Fruit fly (Drosophila melanogaster) whole organism, pupa: ENCODE data around the gene snRNP-U1-C.

Experiments used
- D1 ChIP-seq: fragments of 200-800 bp; sonication (Bioruptor generic); optimal IDR thresholded peaks from 2 replicates; lab custom pipeline; 2018; ENCODE audit warnings: missing biosample characterization, mild to moderate bottlenecking, missing genetic modification characterization, moderate library complexity
- Pif1A ChIP-seq: fragments of 200-800 bp; sonication (Bioruptor generic); optimal IDR thresholded peaks from 3 replicates; lab custom pipeline; 2016; ENCODE audit warnings: missing biosample characterization, missing genetic modification characterization

DNA sequence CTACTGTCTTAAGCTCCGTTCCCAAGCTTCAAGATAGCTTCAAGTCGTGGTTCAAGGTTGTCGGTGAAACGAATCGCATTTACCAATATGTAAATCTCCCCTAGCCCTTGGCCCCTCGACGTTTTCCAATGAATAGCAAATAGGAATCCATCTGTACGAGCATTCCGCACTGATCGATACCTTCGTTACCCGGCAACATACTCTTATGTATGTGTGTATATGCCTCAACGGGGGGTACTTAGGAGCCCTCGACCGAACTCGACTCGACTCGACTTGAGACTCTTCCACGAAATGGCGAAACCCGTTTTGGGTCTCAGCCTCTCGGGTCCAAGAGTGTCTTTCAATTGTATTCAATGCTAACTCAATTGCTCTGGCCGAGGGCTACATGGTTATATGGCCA lies 18.3 kb upstream of the snRNP-U1-C start:
- TF ChIP-seq Pif1A (no peak), D1 (tag; lab: Kevin White, UChicago) (no peak)
